Fruit fly (Drosophila melanogaster): ENCODE results near the gene Atg1.

Atg1 gene

DNA sequence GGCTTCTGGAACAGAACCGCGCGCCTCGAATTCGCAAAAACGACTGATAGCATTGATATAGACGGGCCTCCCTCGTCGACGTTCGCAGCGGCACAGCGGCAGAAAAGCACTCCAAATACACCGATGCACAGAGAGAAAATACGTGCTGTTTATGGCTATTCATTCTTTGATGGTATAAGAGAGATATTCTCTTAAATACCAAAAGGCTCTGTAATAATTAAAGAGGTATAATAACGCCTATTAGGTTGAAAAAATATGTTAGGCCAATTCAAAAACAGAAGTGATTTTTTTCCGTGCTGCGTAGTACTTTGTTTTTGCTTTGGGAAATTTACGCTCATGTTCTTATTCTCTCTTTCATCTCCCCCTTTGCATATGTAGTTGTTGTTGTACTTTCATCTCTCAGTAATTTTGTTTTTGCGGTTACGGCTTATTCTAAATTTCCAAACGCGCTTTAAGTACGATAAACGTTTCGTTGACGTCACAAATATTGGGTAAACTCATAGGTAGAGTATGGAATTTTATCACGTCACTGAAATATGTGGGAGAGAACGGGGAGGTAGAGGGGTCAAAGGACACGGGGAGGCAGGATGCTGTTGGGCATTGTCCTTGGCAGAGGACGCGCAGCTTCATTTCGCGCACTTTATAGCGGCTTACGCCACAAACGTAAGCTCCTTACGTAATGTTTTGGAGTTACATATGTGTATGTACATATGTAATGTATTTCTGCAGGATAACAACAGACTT lies 38.3 kb upstream of the Atg1 start, which contains the start of gene nebu (continued):
- TF ChIP-seq foxo (GFP tag; optimal IDR thresholded peaks at IDR 0.05), result peak; percentile 96 to 99
- TF ChIP-seq N (GFP tag; optimal IDR thresholded peaks at IDR 0.05), result no peak
- TF ChIP-seq br (GFP tag; optimal IDR thresholded peaks at IDR 0.05), result peak; percentile 99
- peak; percentile 95 for TF ChIP-seq sage (GFP tag; optimal IDR thresholded peaks at IDR 0.05)
- TF ChIP-seq dsf (GFP tag; optimal IDR thresholded peaks at IDR 0.05; ENCODE audit: borderline replicate concordance), result peak; percentile 89
- no peak for TF ChIP-seq Dif (GFP tag; optimal IDR thresholded peaks at IDR 0.05; ENCODE audit: partially characterized antibody)
- TF ChIP-seq tai (GFP tag; optimal IDR thresholded peaks at IDR 0.05), result peak; percentile 95
- no peak for TF ChIP-seq Hr78 (GFP tag; optimal IDR thresholded peaks at IDR 0.05)
- TF ChIP-seq CrebA (GFP tag; optimal IDR thresholded peaks at IDR 0.05; ENCODE audit: borderline replicate concordance), result peak; percentile 87

DNA sequence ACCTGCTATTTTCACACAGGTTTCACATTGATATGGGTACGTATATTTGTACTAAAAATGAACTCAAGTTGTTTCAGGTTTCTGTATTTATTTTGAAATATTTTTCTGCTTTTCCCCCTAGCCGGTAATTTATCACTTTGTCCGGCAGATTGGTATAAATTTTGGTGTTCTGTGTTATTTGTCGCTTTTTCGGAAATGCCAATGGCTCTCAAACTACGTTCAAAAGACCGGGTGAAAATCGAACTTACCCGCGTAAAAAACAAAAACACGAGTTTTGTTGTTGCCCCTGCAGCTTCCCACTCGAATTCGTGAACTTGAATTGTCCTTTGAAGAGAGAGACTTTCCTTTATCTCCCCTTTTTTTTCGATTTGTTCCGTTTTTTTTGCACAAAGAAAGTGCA lies 37.6 kb upstream of the Atg1 start:
- TF ChIP-seq Hr83 (GFP tag; optimal IDR thresholded peaks at IDR 0.05; ENCODE audit: poor library complexity, severe bottlenecking), result no peak
- TF ChIP-seq tai (GFP tag; optimal IDR thresholded peaks at IDR 0.05), result no peak
- TF ChIP-seq Dif (GFP tag; optimal IDR thresholded peaks at IDR 0.05; ENCODE audit: partially characterized antibody), result no peak
- no peak for TF ChIP-seq foxo (GFP tag; optimal IDR thresholded peaks at IDR 0.05)
- TF ChIP-seq woc (GFP tag; optimal IDR thresholded peaks at IDR 0.05), result no peak
- no peak for TF ChIP-seq Mio (GFP tag; optimal IDR thresholded peaks at IDR 0.05)
- TF ChIP-seq CG32264 (GFP tag; optimal IDR thresholded peaks at IDR 0.05), result no peak
- TF ChIP-seq pan (optimal IDR thresholded peaks at IDR 0.05), result no peak
- no peak for TF ChIP-seq usp (GFP tag; optimal IDR thresholded peaks at IDR 0.05)
- TF ChIP-seq Rel (GFP tag; optimal IDR thresholded peaks at IDR 0.05), result no peak
- no peak for TF ChIP-seq Rel (tag; optimal IDR thresholded peaks at IDR 0.05)
- no peak for TF ChIP-seq HLH106 (tag; optimal IDR thresholded peaks at IDR 0.05)
- no peak for TF ChIP-seq CG9705 (GFP tag; optimal IDR thresholded peaks at IDR 0.05)
- no peak for TF ChIP-seq lola (GFP tag; optimal IDR thresholded peaks at IDR 0.05)
- TF ChIP-seq Sp1 (GFP tag; optimal IDR thresholded peaks at IDR 0.05), result no peak
- TF ChIP-seq jim (GFP tag; optimal IDR thresholded peaks at IDR 0.05), result no peak
- TF ChIP-seq sv (GFP tag; optimal IDR thresholded peaks at IDR 0.05), result no peak
- no peak for TF ChIP-seq CrebA (GFP tag; optimal IDR thresholded peaks at IDR 0.05; ENCODE audit: borderline replicate concordance)
- no peak for TF ChIP-seq Dfd (GFP tag; optimal IDR thresholded peaks at IDR 0.05)
- TF ChIP-seq sage (GFP tag; optimal IDR thresholded peaks at IDR 0.05), result no peak
- no peak for TF ChIP-seq OdsH (GFP tag; optimal IDR thresholded peaks at IDR 0.05)

dm6 chr3L:12841459-12841858 lies 36.5 kb upstream of the Atg1 start:
- TF ChIP-seq tai (GFP tag; optimal IDR thresholded peaks at IDR 0.05) (no peak), dmrt93B (GFP tag; optimal IDR thresholded peaks at IDR 0.05) (no peak), HLH106 (tag; optimal IDR thresholded peaks at IDR 0.05) (no peak), Jra (GFP tag; optimal IDR thresholded peaks at IDR 0.05) (no peak), N (GFP tag; optimal IDR thresholded peaks at IDR 0.05) (no peak), lola (GFP tag; optimal IDR thresholded peaks at IDR 0.05) (no peak), Sp1 (GFP tag; optimal IDR thresholded peaks at IDR 0.05) (no peak), dsf (GFP tag; optimal IDR thresholded peaks at IDR 0.05; ENCODE audit: borderline replicate concordance) (no peak), sv (GFP tag; optimal IDR thresholded peaks at IDR 0.05) (no peak), foxo (GFP tag; optimal IDR thresholded peaks at IDR 0.05) (no peak), Dfd (GFP tag; optimal IDR thresholded peaks at IDR 0.05) (no peak), CrebA (GFP tag; optimal IDR thresholded peaks at IDR 0.05; ENCODE audit: borderline replicate concordance) (no peak), Dif (GFP tag; optimal IDR thresholded peaks at IDR 0.05; ENCODE audit: partially characterized antibody) (no peak), Hnf4 (GFP tag; optimal IDR thresholded peaks at IDR 0.05) (no peak), Myc (optimal IDR thresholded peaks at IDR 0.05) (no peak), ey (GFP tag; optimal IDR thresholded peaks at IDR 0.05) (no peak)

DNA sequence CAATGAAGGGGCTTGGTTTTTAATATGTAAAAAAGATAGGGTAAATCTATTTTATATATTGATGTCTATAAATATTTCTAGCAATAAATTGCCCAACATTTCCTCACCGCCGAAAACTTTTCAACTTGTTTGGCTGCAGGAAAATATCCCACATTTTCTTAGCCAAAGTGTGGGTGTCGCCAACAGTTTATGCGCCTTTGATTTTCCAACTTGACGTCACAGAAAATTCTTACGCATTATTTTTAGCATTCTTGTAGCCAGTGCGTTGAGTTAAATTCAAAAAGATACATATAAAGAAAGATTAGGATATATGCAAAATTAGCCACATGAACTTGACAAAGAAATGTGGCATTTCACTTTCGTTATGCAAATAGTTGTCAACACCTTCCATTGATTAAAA lies 35.0 kb upstream of the Atg1 start:
- TF ChIP-seq Dif (GFP tag; optimal IDR thresholded peaks at IDR 0.05; ENCODE audit: partially characterized antibody), result no peak
- no peak for TF ChIP-seq HLH106 (tag; optimal IDR thresholded peaks at IDR 0.05)
- no peak for TF ChIP-seq dmrt93B (GFP tag; optimal IDR thresholded peaks at IDR 0.05)
- no peak for TF ChIP-seq N (GFP tag; optimal IDR thresholded peaks at IDR 0.05)
- TF ChIP-seq psq (GFP tag; optimal IDR thresholded peaks at IDR 0.05), result no peak
- TF ChIP-seq CG32264 (GFP tag; optimal IDR thresholded peaks at IDR 0.05), result no peak
- no peak for TF ChIP-seq CG9705 (GFP tag; optimal IDR thresholded peaks at IDR 0.05)
- TF ChIP-seq brk (GFP tag; optimal IDR thresholded peaks at IDR 0.05), result no peak
- TF ChIP-seq sage (GFP tag; optimal IDR thresholded peaks at IDR 0.05), result no peak
- no peak for TF ChIP-seq sv (GFP tag; optimal IDR thresholded peaks at IDR 0.05)
